Worm (Caenorhabditis elegans) whole organism, L4 larva: ENCODE results near the gene clc-24.
"Not testable (repeated sequence)": the region's sequence is repeated elsewhere in the genome, so short reads cannot be mapped to it uniquely, and the experiment has no call there.

Experiments
- ceh-32 ChIP-seq: sonication (generic microtip); optimal IDR thresholded peaks from 2 replicates; lab custom pipeline; 2016; ENCODE audit warnings: mild to moderate bottlenecking, missing genetic modification characterization, missing compliant biosample characterization; ENCODE audit not compliant: poor library complexity
- duxl-1 ChIP-seq: sonication (generic microtip); optimal IDR thresholded peaks from 2 replicates; lab custom pipeline; 2016; ENCODE audit warnings: mild to moderate bottlenecking, missing genetic modification characterization, moderate library complexity, missing compliant biosample characterization; ENCODE audit not compliant: poor library complexity
- lsy-2 ChIP-seq, 2 experiments: fragments of 150-350 bp in 1 of 2; sonication (generic microtip) in 1 of 2; optimal IDR thresholded peaks; 2 replicates each; lab custom pipeline; 2014 to 2017; ENCODE audit warnings: missing biosample characterization in 2 of 2, missing genetic modification characterization in 2 of 2
- sdz-12 ChIP-seq: fragments of 200-800 bp; sonication (Bioruptor generic); optimal IDR thresholded peaks from 2 replicates; lab custom pipeline; 2018; ENCODE audit warnings: mild to moderate bottlenecking, missing genetic modification characterization, missing compliant biosample characterization
- skn-1 ChIP-seq: fragments of 150-350 bp; optimal IDR thresholded peaks from 2 replicates; lab custom pipeline; 2014; ENCODE audit warnings: missing biosample characterization, missing genetic modification characterization

DNA sequence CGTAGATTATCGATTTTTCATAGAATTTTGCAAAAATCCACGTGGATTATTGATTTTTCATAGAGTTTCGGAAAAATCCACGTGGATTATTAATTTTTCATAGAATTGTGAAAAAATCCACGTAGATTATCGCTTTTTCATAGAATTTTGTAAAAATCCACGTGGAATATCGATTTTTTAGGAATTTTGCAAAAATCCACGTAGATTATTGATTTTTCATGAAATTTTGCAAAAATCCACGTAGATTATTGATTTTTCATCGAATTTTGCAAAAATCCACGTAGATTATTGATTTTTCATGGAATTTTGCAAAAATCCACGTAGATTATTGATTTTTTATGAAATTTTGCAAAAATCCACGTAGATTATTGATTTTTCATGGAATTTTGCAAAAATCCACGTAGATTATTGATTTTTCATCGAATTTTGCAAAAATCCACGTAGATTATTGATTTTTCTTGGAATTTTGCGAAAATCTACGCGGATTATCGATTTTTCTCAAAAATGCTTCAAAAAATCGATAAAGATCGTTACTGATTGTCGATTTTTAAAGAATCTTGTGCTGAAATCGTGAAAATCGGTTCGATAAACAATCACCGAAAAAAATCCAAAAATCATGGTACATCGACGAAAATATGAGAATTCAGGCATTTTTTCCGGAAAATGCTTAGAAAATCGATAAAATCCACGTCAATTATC, 47.3 kb downstream of the clc-24 start:
- TF ChIP-seq ceh-32 (tag; lab: Kevin White, UChicago); duxl-1; skn-1 (tag; lab: Kevin White, UChicago); sdz-12 (GFP tag; lab: Kevin White, UChicago); lsy-2 (tag; optimal IDR thresholded peaks at IDR 0.05; lab: Kevin White, UChicago): not testable (repeated sequence)
